Fruit fly (Drosophila melanogaster) whole organism: Measurements from ENCODE around the gene CG9903.

Source experiments
- CG8478 ChIP-seq: fragments of >200 bp; optimal IDR thresholded peaks from 2 replicates; lab custom pipeline; 2018; ENCODE audit warnings: inconsistent platforms
- EcR ChIP-seq, 2 experiments: fragments of >200 bp; optimal IDR thresholded peaks; 2 replicates each; lab custom pipeline; 2017; ENCODE audit warnings: missing biosample characterization in 2 of 2, missing genetic modification characterization in 2 of 2, missing genetic modification reagents in 2 of 2

- TF ChIP-seq EcR (GFP tag; optimal IDR thresholded peaks at IDR 0.05; lab: Kevin White, UChicago), result no peak
- TF ChIP-seq CG8478 (lab: Kevin White, UChicago), result peak; percentile 65
Observed at dm6 chrX:16586178-16586890, 45.7 kb upstream of the CG9903 start.
